Fruit fly (Drosophila melanogaster) ovary, adult (tissue): ENCODE measurements around the gene CG11131.
A peak's percentile ranks its signal among the peaks of the same experiment; 100 is the strongest.

Experiments
- CG17801 ChIP-seq: fragments of 200-800 bp; optimal IDR thresholded peaks from 2 replicates; lab custom pipeline; 2019; ENCODE audit warnings: missing biosample characterization, mild to moderate bottlenecking, missing genetic modification characterization, moderate library complexity; ENCODE audit not compliant: partially characterized antibody

The CG11131 gene

dm6 chr3L:22898444-22898843, at the start of gene CG11131:
Gene CG11131 (plus strand): TSS chr3L:22898744.
- no peak for TF ChIP-seq CG17801 (GFP tag; lab: Kevin White, UChicago)

dm6 chr3L:22848940-22849339, 49.6 kb upstream of the CG11131 start:
- no peak for TF ChIP-seq CG17801 (GFP tag; lab: Kevin White, UChicago)

- TF ChIP-seq CG17801 (GFP tag; lab: Kevin White, UChicago), result peak; percentile 61
Measured at dm6 chr3L:22851172-22852128, 47.1 kb upstream of the CG11131 start.

- TF ChIP-seq CG17801 (GFP tag; lab: Kevin White, UChicago), result no peak
Measured at dm6 chr3L:22853412-22853811, 45.1 kb upstream of the CG11131 start, which contains the start of gene CG32462. Gene CG32462 (minus strand): TSS chr3L:22853512.

dm6 chr3L:22856009-22856477, 42.5 kb upstream of the CG11131 start, which contains the start of gene CG32459:
Gene CG32459 (minus strand): TSS chr3L:22856059.
- TF ChIP-seq CG17801 (GFP tag; lab: Kevin White, UChicago), result no peak

- no peak for TF ChIP-seq CG17801 (GFP tag; lab: Kevin White, UChicago)
Measured at dm6 chr3L:22860487-22860886, 38.1 kb upstream of the CG11131 start, which contains the start of gene CG13239. Gene CG13239 (plus strand): TSS chr3L:22860787.

dm6 chr3L:22863367-22864078, 35.0 kb upstream of the CG11131 start, which contains the start of gene CG33169:
Gene CG33169 (plus strand): TSS chr3L:22863864.
- TF ChIP-seq CG17801 (GFP tag; lab: Kevin White, UChicago), result peak; percentile 49

dm6 chr3L:22864254-22865060, 34.1 kb upstream of the CG11131 start, which contains the start of gene CG33170:
Gene CG33170 (plus strand): TSS chr3L:22864600.
- TF ChIP-seq CG17801 (GFP tag; lab: Kevin White, UChicago), result peak; percentile 14

dm6 chr3L:22865061-22865418, 33.5 kb upstream of the CG11131 start:
- TF ChIP-seq CG17801 (GFP tag; lab: Kevin White, UChicago), result no peak

- peak; percentile 53 for TF ChIP-seq CG17801 (GFP tag; lab: Kevin White, UChicago)
Measured at dm6 chr3L:22868070-22868469, 30.5 kb upstream of the CG11131 start, which contains the start of gene EMC4. Gene EMC4 (minus strand): TSS chr3L:22868243.

dm6 chr3L:22870378-22870777, 28.2 kb upstream of the CG11131 start:
- TF ChIP-seq CG17801 (GFP tag; lab: Kevin White, UChicago), result no peak

- TF ChIP-seq CG17801 (GFP tag; lab: Kevin White, UChicago), result no peak
Measured at dm6 chr3L:22871030-22871844, 27.3 kb upstream of the CG11131 start.

dm6 chr3L:22871845-22872361, 26.6 kb upstream of the CG11131 start, which contains the start of the genes CG11109 and Arf1:
Gene CG11109 (plus strand): TSS chr3L:22872200.
Gene Arf1 (minus strand): TSS chr3L:22872231.
- TF ChIP-seq CG17801 (GFP tag; lab: Kevin White, UChicago), result no peak
